Worm (Caenorhabditis elegans) whole organism, L4 larva: ENCODE data around the gene nep-6.

Source experiments
- nhr-41 ChIP-seq: fragments of 200-800 bp; sonication (Bioruptor generic); IDR thresholded peaks from 2 replicates; pipeline ENCODE4 v1.3.6; 2022; ENCODE audit warnings: missing genetic modification reagents, missing genetic modification characterization, missing compliant biosample characterization
- unc-39 ChIP-seq: sonication (generic microtip); optimal IDR thresholded peaks from 2 replicates; lab custom pipeline; 2017; ENCODE audit warnings: missing biosample characterization, missing genetic modification characterization
- unc-62 ChIP-seq, 3 experiments: fragments of 150-350 bp in 1 of 3; sonication (generic microtip); optimal IDR thresholded peaks in 2 of 3; peaks in 1 of 3; 1 replicate in 1 of 3; 2 replicates in 2 of 3; lab custom pipeline; 2014 to 2017; ENCODE audit warnings: missing biosample characterization in 3 of 3, missing genetic modification characterization in 3 of 3, missing genetic modification reagents in 3 of 3, missing genotype in 1 of 3
- vab-7 ChIP-seq: fragments of 200-800 bp; sonication (Bioruptor generic); IDR thresholded peaks from 2 replicates; pipeline ENCODE4 v1.3.6; 2022; ENCODE audit warnings: missing genetic modification reagents, missing genetic modification characterization, missing compliant biosample characterization

ce11 chrII:3402854-3403253, 13.8 kb upstream of the nep-6 start, which contains the start of gene nep-10:
- no peak for TF ChIP-seq unc-62 (GFP tag; optimal IDR thresholded peaks at IDR 0.05 in 1 of 2; lab: Kevin White, UChicago)
- no peak for TF ChIP-seq unc-62 (tag; optimal IDR thresholded peaks at IDR 0.05; lab: Kevin White, UChicago)
- TF ChIP-seq nhr-41 (GFP tag; lab: Robert Waterston, UW) = no peak
- TF ChIP-seq unc-39 (tag; lab: Kevin White, UChicago) = no peak
- TF ChIP-seq vab-7 (GFP tag; lab: Robert Waterston, UW) = no peak
